Fruit fly (Drosophila melanogaster): Measurements from ENCODE around the gene CG4678.

DNA sequence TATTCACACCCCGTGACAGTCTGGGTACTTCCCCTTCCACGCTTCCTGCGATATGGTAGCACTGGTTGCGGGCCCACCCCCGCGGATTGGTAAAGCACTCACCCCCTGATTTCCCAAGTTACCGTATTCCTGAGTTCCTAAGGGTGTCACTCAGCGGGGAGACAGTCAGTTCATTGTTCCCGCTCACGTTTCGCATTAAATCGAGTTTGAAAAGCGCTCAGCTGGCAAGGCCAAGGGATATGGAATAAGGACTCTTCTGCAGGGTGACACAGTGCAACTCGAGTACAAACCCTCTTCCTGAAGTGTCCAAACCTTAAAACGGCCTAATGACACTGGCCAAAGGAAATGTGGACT lies 7.8 kb upstream of the CG4678 start:
- TF ChIP-seq usp (GFP tag; optimal IDR thresholded peaks at IDR 0.05) = no peak
- TF ChIP-seq psq (optimal IDR thresholded peaks at IDR 0.05) = no peak
- TF ChIP-seq Dll (optimal IDR thresholded peaks at IDR 0.05) = no peak
- TF ChIP-seq pan (optimal IDR thresholded peaks at IDR 0.05) = no peak
- no peak for TF ChIP-seq CG8478 (optimal IDR thresholded peaks at IDR 0.05)
- TF ChIP-seq EcR (GFP tag; optimal IDR thresholded peaks at IDR 0.05) = no peak

Data from whole organism.